Fruit fly (Drosophila melanogaster) S2 (cell line): ENCODE data around the gene CG13708.

ENCODE experiments used
- CG8478 ChIP-seq: fragments of >200 bp; optimal IDR thresholded peaks from 2 replicates; lab custom pipeline; 2018
- CTCF ChIP-seq, 2 experiments: fragments of >200 bp; optimal IDR thresholded peaks; 2 replicates each; lab custom pipeline; 2018

DNA sequence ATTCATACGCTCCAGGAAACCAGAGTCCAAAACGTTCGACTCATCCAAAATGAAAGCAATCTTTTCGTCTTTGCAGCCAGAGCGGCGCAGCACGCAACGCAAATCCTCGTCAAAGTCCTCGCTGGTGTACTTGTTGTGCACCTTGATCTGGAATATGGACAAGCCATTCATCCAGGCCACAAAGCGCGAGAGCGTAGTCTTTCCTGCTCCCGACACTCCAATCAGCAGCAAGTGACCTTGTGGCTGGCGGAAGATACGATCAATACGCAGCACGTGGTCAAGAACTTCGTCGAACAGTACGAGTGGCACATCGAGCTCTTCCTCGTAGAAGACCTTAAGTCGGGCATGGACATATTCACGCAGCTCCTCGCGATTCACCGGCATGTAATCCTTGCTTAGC is 19.2 kb downstream of the CG13708 start:
- TF ChIP-seq CG8478 (no peak), CTCF (optimal IDR thresholded peaks at IDR 0.05; lab: Kevin White, UChicago) (no peak)
